Fruit fly (Drosophila melanogaster) whole organism, embryonic: ENCODE measurements around the gene CG32259.
A peak's percentile ranks its signal among the peaks of the same experiment; 100 is the strongest.

Experiments
- Abd-B ChIP-seq: fragments of 200-800 bp; sonication (Bioruptor generic); optimal IDR thresholded peaks from 2 replicates; lab custom pipeline; 2018; ENCODE audit warnings: missing biosample characterization, mild to moderate bottlenecking, missing genetic modification characterization, moderate library complexity
- CG10543 ChIP-seq: fragments of 200-800 bp; sonication (Bioruptor generic); optimal IDR thresholded peaks from 3 replicates; lab custom pipeline; 2017; ENCODE audit warnings: missing biosample characterization, mild to moderate bottlenecking, missing genetic modification characterization, moderate library complexity
- CG12299 ChIP-seq: fragments of 200-800 bp; sonication (Bioruptor generic); optimal IDR thresholded peaks from 2 replicates; lab custom pipeline; 2018; ENCODE audit warnings: missing biosample characterization, mild to moderate bottlenecking, missing genetic modification characterization
- CG12942 ChIP-seq: fragments of 200-800 bp; sonication (Bioruptor generic); optimal IDR thresholded peaks from 3 replicates; lab custom pipeline; 2016; ENCODE audit warnings: missing biosample characterization, missing genetic modification characterization
- CG13287 ChIP-seq: fragments of 200-800 bp; sonication (Bioruptor generic); IDR thresholded peaks from 2 replicates; pipeline ENCODE4 v1.3.6; 2022; ENCODE audit warnings: missing biosample characterization, missing genetic modification characterization; ENCODE audit not compliant: partially characterized antibody
- CG14014 ChIP-seq: fragments of 200-800 bp; sonication (Bioruptor generic); IDR thresholded peaks from 2 replicates; pipeline ENCODE4 v1.3.6; 2022; ENCODE audit warnings: missing biosample characterization, missing genetic modification characterization
- CG15011 ChIP-seq: fragments of 200-800 bp; sonication (Bioruptor generic); optimal IDR thresholded peaks from 3 replicates; lab custom pipeline; 2018; ENCODE audit warnings: missing biosample characterization, mild to moderate bottlenecking, missing genetic modification characterization
- CG1602 ChIP-seq: fragments of 200-800 bp; sonication (Bioruptor generic); optimal IDR thresholded peaks from 3 replicates; lab custom pipeline; 2016; ENCODE audit warnings: missing biosample characterization, missing genetic modification characterization
- CG1647 ChIP-seq: fragments of 200-800 bp; sonication (Bioruptor generic); optimal IDR thresholded peaks from 3 replicates; lab custom pipeline; 2016; ENCODE audit warnings: missing biosample characterization, missing genetic modification characterization
- CG16779 ChIP-seq: fragments of 200-800 bp; sonication (Bioruptor generic); IDR thresholded peaks from 2 replicates; pipeline ENCODE4 v1.3.6; 2022; ENCODE audit warnings: missing biosample characterization, missing genetic modification characterization
- CG17568 ChIP-seq: fragments of 200-800 bp; sonication (Bioruptor generic); optimal IDR thresholded peaks from 2 replicates; lab custom pipeline; 2018; ENCODE audit warnings: missing biosample characterization, mild to moderate bottlenecking, missing genetic modification characterization, moderate library complexity
- CG18011 ChIP-seq: fragments of 200-800 bp; sonication (Bioruptor generic); optimal IDR thresholded peaks from 2 replicates; lab custom pipeline; 2017; ENCODE audit warnings: missing biosample characterization, missing genetic modification characterization, mild to moderate bottlenecking, moderate library complexity, missing genotype
- CG30431 ChIP-seq: fragments of 200-800 bp; sonication (Bioruptor generic); optimal IDR thresholded peaks from 2 replicates; lab custom pipeline; 2017; ENCODE audit warnings: missing biosample characterization, missing genetic modification characterization
- CG31388 ChIP-seq: fragments of 200-800 bp; sonication (Bioruptor generic); optimal IDR thresholded peaks from 2 replicates; lab custom pipeline; 2016; ENCODE audit warnings: missing biosample characterization, missing genetic modification characterization
- CG3281 ChIP-seq: fragments of 200-800 bp; sonication (Bioruptor generic); optimal IDR thresholded peaks from 3 replicates; lab custom pipeline; 2017; ENCODE audit warnings: missing biosample characterization, mild to moderate bottlenecking, missing genetic modification characterization
- CG34224 ChIP-seq: fragments of 200-800 bp; sonication (Bioruptor generic); IDR thresholded peaks from 3 replicates; pipeline ENCODE4 v1.3.6; 2022; ENCODE audit warnings: missing biosample characterization, missing genetic modification characterization; ENCODE audit not compliant: partially characterized antibody
- CG4424 ChIP-seq: fragments of 200-800 bp; sonication (Bioruptor generic); optimal IDR thresholded peaks from 3 replicates; lab custom pipeline; 2016; ENCODE audit warnings: missing biosample characterization, missing genetic modification characterization
- CG5953 ChIP-seq: fragments of 200-800 bp; sonication (Bioruptor generic); IDR thresholded peaks from 2 replicates; pipeline ENCODE4 v1.3.6; 2022; ENCODE audit warnings: missing biosample characterization, missing genetic modification characterization
- CG6683 ChIP-seq: fragments of 200-800 bp; sonication (Bioruptor generic); optimal IDR thresholded peaks from 2 replicates; lab custom pipeline; 2017; ENCODE audit warnings: missing biosample characterization, mild to moderate bottlenecking, missing genetic modification characterization, missing genetic modification reagents
- CG6765 ChIP-seq: fragments of 200-800 bp; sonication (Bioruptor generic); optimal IDR thresholded peaks from 3 replicates; lab custom pipeline; 2017; ENCODE audit warnings: missing biosample characterization, mild to moderate bottlenecking, missing genetic modification characterization
- CG7745 ChIP-seq: fragments of 200-800 bp; sonication (Bioruptor generic); optimal IDR thresholded peaks from 2 replicates; lab custom pipeline; 2018; ENCODE audit warnings: missing biosample characterization, mild to moderate bottlenecking, missing genetic modification characterization, moderate library complexity
- CG8089 ChIP-seq: fragments of 200-800 bp; sonication (Bioruptor generic); optimal IDR thresholded peaks from 3 replicates; lab custom pipeline; 2016; ENCODE audit warnings: missing biosample characterization, missing genetic modification characterization
- CG8281 ChIP-seq: fragments of 200-800 bp; sonication (Bioruptor generic); optimal IDR thresholded peaks from 2 replicates; lab custom pipeline; 2018; ENCODE audit warnings: missing biosample characterization, mild to moderate bottlenecking, missing genetic modification characterization, moderate library complexity
- CG8924 ChIP-seq: fragments of 200-800 bp; optimal IDR thresholded peaks from 3 replicates; lab custom pipeline; 2019; ENCODE audit warnings: missing biosample characterization, mild to moderate bottlenecking, missing genetic modification characterization, moderate library complexity
- CG9609 ChIP-seq: fragments of 200-800 bp; sonication (Bioruptor generic); optimal IDR thresholded peaks from 3 replicates; lab custom pipeline; 2016; ENCODE audit warnings: missing biosample characterization, missing genetic modification characterization
- HLH4C ChIP-seq: fragments of 200-800 bp; sonication (Bioruptor generic); IDR thresholded peaks from 3 replicates; pipeline ENCODE4 v1.3.6; 2022; ENCODE audit warnings: missing biosample characterization, missing genetic modification characterization; ENCODE audit not compliant: partially characterized antibody
- Hmr ChIP-seq: fragments of 200-800 bp; sonication (Bioruptor generic); optimal IDR thresholded peaks from 3 replicates; lab custom pipeline; 2017; ENCODE audit warnings: mild to moderate bottlenecking, missing biosample characterization, missing genetic modification reagents, missing genetic modification characterization
- Hr3 ChIP-seq: fragments of 200-800 bp; sonication (Bioruptor generic); optimal IDR thresholded peaks from 3 replicates; lab custom pipeline; 2016; ENCODE audit warnings: missing biosample characterization, missing genetic modification characterization
- Max ChIP-seq: fragments of 200-800 bp; sonication (Bioruptor generic); optimal IDR thresholded peaks from 2 replicates; lab custom pipeline; 2016; ENCODE audit warnings: missing biosample characterization, mild to moderate bottlenecking, missing genetic modification characterization
- Neu2 ChIP-seq: fragments of 200-800 bp; sonication (Bioruptor generic); optimal IDR thresholded peaks from 3 replicates; lab custom pipeline; 2016; ENCODE audit warnings: missing biosample characterization, missing genetic modification characterization, borderline replicate concordance
- Nf-YA ChIP-seq: fragments of 200-800 bp; sonication (Bioruptor generic); IDR thresholded peaks from 2 replicates; pipeline ENCODE4 v1.3.6; 2022; ENCODE audit warnings: missing biosample characterization, missing genetic modification characterization
- Pdp1 ChIP-seq, 2 experiments: fragments of 200-800 bp; sonication (Bioruptor generic); optimal IDR thresholded peaks; 3 replicates each; lab custom pipeline; 2016; ENCODE audit warnings: missing biosample characterization in 2 of 2, missing genetic modification characterization in 2 of 2, mild to moderate bottlenecking in 1 of 2, moderate library complexity in 1 of 2
- Ptx1 ChIP-seq: fragments of 200-800 bp; sonication (Bioruptor generic); IDR thresholded peaks from 2 replicates; pipeline ENCODE4 v1.3.6; 2022; ENCODE audit warnings: missing biosample characterization, missing genetic modification characterization
- Rfx ChIP-seq: fragments of 200-800 bp; sonication (Bioruptor generic); IDR thresholded peaks from 2 replicates; pipeline ENCODE4 v1.3.6; 2022; ENCODE audit warnings: missing biosample characterization, missing genetic modification characterization
- Sry-β ChIP-seq: fragments of 200-800 bp; sonication (Bioruptor generic); optimal IDR thresholded peaks from 2 replicates; lab custom pipeline; 2018; ENCODE audit warnings: missing biosample characterization, mild to moderate bottlenecking, missing genetic modification characterization, moderate library complexity
- Taf1 ChIP-seq: fragments of 200-800 bp; sonication (Bioruptor generic); IDR thresholded peaks from 2 replicates; pipeline ENCODE4 v1.3.6; 2022; ENCODE audit warnings: missing biosample characterization, missing genetic modification characterization
- Tbp ChIP-seq: fragments of >200 bp; optimal IDR thresholded peaks from 2 replicates; lab custom pipeline; 2018; ENCODE audit warnings: missing biosample characterization, missing genetic modification characterization
- Xrp1 ChIP-seq: fragments of 200-800 bp; sonication (Bioruptor generic); IDR thresholded peaks from 2 replicates; pipeline ENCODE4 v1.3.6; 2022; ENCODE audit warnings: missing biosample characterization, missing genetic modification characterization
- ara ChIP-seq: fragments of 200-800 bp; sonication (Bioruptor generic); IDR thresholded peaks from 2 replicates; pipeline ENCODE4 v1.3.6; 2022; ENCODE audit warnings: missing biosample characterization, missing genetic modification characterization
- ash1 ChIP-seq: fragments of 200-800 bp; sonication (Bioruptor generic); optimal IDR thresholded peaks from 2 replicates; lab custom pipeline; 2018; ENCODE audit warnings: missing biosample characterization, mild to moderate bottlenecking, missing genetic modification characterization
- btn ChIP-seq: fragments of 200-800 bp; sonication (Bioruptor generic); optimal IDR thresholded peaks from 2 replicates; lab custom pipeline; 2016; ENCODE audit warnings: missing biosample characterization, missing genetic modification characterization
- crc ChIP-seq: fragments of 200-800 bp; sonication (Bioruptor generic); optimal IDR thresholded peaks from 2 replicates; lab custom pipeline; 2016; ENCODE audit warnings: missing biosample characterization, missing genetic modification characterization
- dmrt11E ChIP-seq: fragments of 200-800 bp; sonication (Bioruptor generic); optimal IDR thresholded peaks from 3 replicates; lab custom pipeline; 2018; ENCODE audit warnings: missing biosample characterization, mild to moderate bottlenecking, missing genetic modification characterization, moderate library complexity
- grn ChIP-seq: fragments of 200-800 bp; sonication (Bioruptor generic); optimal IDR thresholded peaks from 3 replicates; lab custom pipeline; 2017; ENCODE audit warnings: missing biosample characterization, missing genetic modification characterization
- gro ChIP-seq: fragments of 200-800 bp; sonication (Bioruptor generic); optimal IDR thresholded peaks from 2 replicates; lab custom pipeline; 2016; ENCODE audit warnings: missing biosample characterization, missing genetic modification characterization
- gsb-n ChIP-seq: fragments of 200-800 bp; sonication (Bioruptor generic); optimal IDR thresholded peaks from 3 replicates; lab custom pipeline; 2018; ENCODE audit warnings: missing biosample characterization, mild to moderate bottlenecking, missing genetic modification characterization
- h ChIP-seq: fragments of >200 bp; optimal IDR thresholded peaks from 2 replicates; lab custom pipeline; 2017
- hb ChIP-seq: fragments of 200-800 bp; sonication (Bioruptor generic); IDR thresholded peaks from 3 replicates; pipeline ENCODE4 v1.3.6; 2022; ENCODE audit warnings: missing biosample characterization, missing genetic modification characterization; ENCODE audit not compliant: partially characterized antibody
- luna ChIP-seq: fragments of 200-800 bp; sonication (Bioruptor generic); optimal IDR thresholded peaks from 2 replicates; lab custom pipeline; 2016; ENCODE audit warnings: missing biosample characterization, missing genetic modification characterization
- stc ChIP-seq: fragments of 200-800 bp; sonication (Bioruptor generic); IDR thresholded peaks from 2 replicates; pipeline ENCODE4 v1.3.6; 2022; ENCODE audit warnings: missing biosample characterization, missing genetic modification characterization

Gene CG32259

dm6 chr3L:4108844-4109494 lies 39.8 kb downstream of the CG32259 start (continued):
- TF ChIP-seq hb (GFP tag; lab: Robert Waterston, UW) (no peak), Sry-β (no peak), btn (peak; percentile 25), CG15011 (GFP tag; lab: Kevin White, UChicago) (peak; percentile 73), CG12299 (peak; percentile 25), CG7745 (tag; lab: Kevin White, UChicago) (no peak), CG12942 (GFP tag; lab: Kevin White, UChicago) (peak; percentile 57), CG8281 (tag; lab: Kevin White, UChicago) (peak; percentile 45), Abd-B (GFP tag; lab: Kevin White, UChicago) (peak; percentile 61), Ptx1 (peak; percentile 74), CG30431 (GFP tag; lab: Kevin White, UChicago) (peak; percentile 69), CG5953 (GFP tag; lab: Robert Waterston, UW) (no peak), ara (GFP tag; lab: Robert Waterston, UW) (peak; percentile 64; the same call in 1 of the 2 replicates), CG18011 (GFP tag; lab: Kevin White, UChicago) (peak; percentile 44), dmrt11E (peak; percentile 75), CG9609 (peak; percentile 56), gsb-n (tag; lab: Kevin White, UChicago) (peak; percentile 67), CG34224 (GFP tag; lab: Robert Waterston, UW) (no peak), CG14014 (GFP tag; lab: Robert Waterston, UW) (peak; percentile 44; the same call in 1 of the 2 replicates), CG31388 (GFP tag; lab: Kevin White, UChicago) (peak; percentile 3), Xrp1 (GFP tag; lab: Robert Waterston, UW) (peak; percentile 81), Max (GFP tag; lab: Kevin White, UChicago) (peak; percentile 69), HLH4C (GFP tag; lab: Robert Waterston, UW) (no peak), Neu2 (GFP tag; lab: Kevin White, UChicago) (no peak), CG6683 (GFP tag; lab: Kevin White, UChicago) (peak; percentile 60), CG17568 (GFP tag; lab: Kevin White, UChicago) (peak; percentile 68), Pdp1 (GFP tag; optimal IDR thresholded peaks at IDR 0.05; lab: Kevin White, UChicago) (peak; percentile 53 to 80), CG13287 (GFP tag; lab: Robert Waterston, UW) (no peak), CG8089 (GFP tag; lab: Kevin White, UChicago) (peak; percentile 34), Nf-YA (GFP tag; lab: Robert Waterston, UW) (0 out of 2 replicates have a peak, but pooled peaks have one; percentile 43), Hmr (GFP tag; lab: Kevin White, UChicago) (peak; percentile 77), Tbp (GFP tag; lab: Kevin White, UChicago) (no peak), CG1602 (GFP tag; lab: Kevin White, UChicago) (peak; percentile 63), stc (GFP tag; lab: Robert Waterston, UW) (no peak), CG16779 (GFP tag; lab: Robert Waterston, UW) (no peak), luna (GFP tag; lab: Kevin White, UChicago) (no peak), CG10543 (GFP tag; lab: Kevin White, UChicago) (peak; percentile 71), CG3281 (GFP tag; lab: Kevin White, UChicago) (peak; percentile 77), Taf1 (0 out of 2 replicates have a peak, but pooled peaks have one; percentile 18), CG8924 (tag; lab: Kevin White, UChicago) (peak; percentile 84), h (lab: Kevin White, UChicago) (no peak), CG1647 (peak; percentile 64), Rfx (GFP tag; lab: Robert Waterston, UW) (peak; percentile 69), CG4424 (GFP tag; lab: Kevin White, UChicago) (peak; percentile 76), crc (GFP tag; lab: Kevin White, UChicago) (peak; percentile 74), grn (GFP tag; lab: Kevin White, UChicago) (no peak), ash1 (GFP tag; lab: Kevin White, UChicago) (no peak), gro (GFP tag; lab: Kevin White, UChicago) (peak; percentile 32), CG6765 (peak; percentile 58), Hr3 (peak; percentile 69)
